Fruit fly (Drosophila melanogaster) whole organism, embryonic: Measurements from ENCODE around the gene CG7387.
A peak's percentile ranks its signal among the peaks of the same experiment; 100 is the strongest.

Experiments
- ATbp ChIP-seq: fragments of 200-800 bp; sonication (Bioruptor generic); optimal IDR thresholded peaks from 2 replicates; lab custom pipeline; 2017; ENCODE audit warnings: missing biosample characterization, mild to moderate bottlenecking, missing genetic modification characterization, missing genetic modification reagents
- Bgb ChIP-seq: fragments of 200-800 bp; sonication (Bioruptor generic); IDR thresholded peaks from 2 replicates; pipeline ENCODE4 v1.3.6; 2022; ENCODE audit warnings: missing biosample characterization, missing genetic modification characterization; ENCODE audit not compliant: partially characterized antibody
- C15 ChIP-seq: fragments of 200-800 bp; sonication (Bioruptor generic); IDR thresholded peaks from 3 replicates; pipeline ENCODE4 v1.3.6; 2022; ENCODE audit warnings: missing biosample characterization, missing genetic modification characterization
- CG10274 ChIP-seq: fragments of 200-800 bp; sonication (Bioruptor generic); optimal IDR thresholded peaks from 3 replicates; lab custom pipeline; 2017; ENCODE audit warnings: missing biosample characterization, mild to moderate bottlenecking, missing genetic modification characterization
- CG10321 ChIP-seq: fragments of 200-800 bp; sonication (Bioruptor generic); IDR thresholded peaks from 2 replicates; pipeline ENCODE4 v1.3.6; 2022; ENCODE audit warnings: missing biosample characterization, missing genetic modification characterization
- CG10431 ChIP-seq: fragments of 200-800 bp; sonication (Bioruptor generic); optimal IDR thresholded peaks from 3 replicates; lab custom pipeline; 2018; ENCODE audit warnings: missing biosample characterization, mild to moderate bottlenecking, missing genetic modification characterization
- CG11560 ChIP-seq: fragments of 200-800 bp; sonication (Bioruptor generic); IDR thresholded peaks from 3 replicates; pipeline ENCODE4 v1.3.6; 2022; ENCODE audit warnings: missing biosample characterization, missing genetic modification characterization
- CG13894 ChIP-seq: fragments of 200-800 bp; sonication (Bioruptor generic); optimal IDR thresholded peaks from 3 replicates; lab custom pipeline; 2018; ENCODE audit warnings: missing biosample characterization, mild to moderate bottlenecking, missing genetic modification characterization, moderate library complexity
- CG15073 ChIP-seq: fragments of 200-800 bp; sonication (Bioruptor generic); optimal IDR thresholded peaks from 2 replicates; lab custom pipeline; 2016; ENCODE audit warnings: missing biosample characterization, missing genetic modification characterization
- CG1529 ChIP-seq: fragments of 200-800 bp; sonication (Bioruptor generic); optimal IDR thresholded peaks from 3 replicates; lab custom pipeline; 2018; ENCODE audit warnings: missing biosample characterization, missing genetic modification characterization
- CG16779 ChIP-seq: fragments of 200-800 bp; sonication (Bioruptor generic); IDR thresholded peaks from 2 replicates; pipeline ENCODE4 v1.3.6; 2022; ENCODE audit warnings: missing biosample characterization, missing genetic modification characterization
- CG17361 ChIP-seq: fragments of 200-800 bp; sonication (Bioruptor generic); IDR thresholded peaks from 3 replicates; pipeline ENCODE4 v1.3.6; 2022; ENCODE audit warnings: missing biosample characterization, missing genetic modification characterization
- CG30403 ChIP-seq: fragments of 200-800 bp; sonication (Bioruptor generic); optimal IDR thresholded peaks from 3 replicates; lab custom pipeline; 2016; ENCODE audit warnings: missing biosample characterization, missing genetic modification characterization
- CG31224 ChIP-seq: fragments of 200-800 bp; sonication (Bioruptor generic); IDR thresholded peaks from 2 replicates; pipeline ENCODE4 v1.3.6; 2022; ENCODE audit warnings: missing biosample characterization, missing genetic modification characterization
- CG3726 ChIP-seq: fragments of 200-800 bp; sonication (Bioruptor generic); IDR thresholded peaks from 3 replicates; pipeline ENCODE4, ENCODE4 v1.3.6; 2022; ENCODE audit warnings: missing biosample characterization, missing genetic modification characterization
- CG4404 ChIP-seq: fragments of 200-800 bp; sonication (Bioruptor generic); IDR thresholded peaks from 2 replicates; pipeline ENCODE4 v1.3.6; 2022; ENCODE audit warnings: missing biosample characterization, missing genetic modification characterization
- CG5180 ChIP-seq: fragments of 200-800 bp; sonication (Bioruptor generic); optimal IDR thresholded peaks from 3 replicates; lab custom pipeline; 2017; ENCODE audit warnings: missing biosample characterization, missing genetic modification characterization, mild to moderate bottlenecking, moderate library complexity, missing genetic modification reagents
- CG6272 ChIP-seq: fragments of 200-800 bp; sonication (Bioruptor generic); IDR thresholded peaks from 2 replicates; pipeline ENCODE4 v1.3.6; 2022; ENCODE audit warnings: missing biosample characterization, missing genetic modification characterization
- CG7271 ChIP-seq: fragments of 200-800 bp; sonication (Bioruptor generic); optimal IDR thresholded peaks from 2 replicates; lab custom pipeline; 2018; ENCODE audit warnings: missing biosample characterization, mild to moderate bottlenecking, missing genetic modification characterization, moderate library complexity
- CG7928 ChIP-seq: fragments of 200-800 bp; sonication (Bioruptor generic); optimal IDR thresholded peaks from 2 replicates; lab custom pipeline; 2017; ENCODE audit warnings: missing biosample characterization, mild to moderate bottlenecking, missing genetic modification characterization
- CG9437 ChIP-seq: fragments of 200-800 bp; sonication (Bioruptor generic); optimal IDR thresholded peaks from 2 replicates; lab custom pipeline; 2018; ENCODE audit warnings: missing biosample characterization, mild to moderate bottlenecking, missing genetic modification characterization
- Doc2 ChIP-seq: fragments of 200-800 bp; sonication (Bioruptor generic); IDR thresholded peaks from 2 replicates; pipeline ENCODE4 v1.3.6; 2022; ENCODE audit warnings: missing biosample characterization, missing genetic modification characterization
- ERR ChIP-seq: fragments of 200-800 bp; sonication (Bioruptor generic); optimal IDR thresholded peaks from 2 replicates; lab custom pipeline; 2016; ENCODE audit warnings: missing biosample characterization, missing genetic modification characterization
- HLH54F ChIP-seq: fragments of 200-800 bp; sonication (Bioruptor generic); optimal IDR thresholded peaks from 3 replicates; lab custom pipeline; 2016; ENCODE audit warnings: missing biosample characterization, missing genetic modification characterization
- Hey ChIP-seq: fragments of 200-800 bp; sonication (Bioruptor generic); optimal IDR thresholded peaks from 3 replicates; lab custom pipeline; 2018; ENCODE audit warnings: missing biosample characterization, mild to moderate bottlenecking, missing genetic modification characterization
- NC2β ChIP-seq: fragments of 200-800 bp; sonication (Bioruptor generic); optimal IDR thresholded peaks from 2 replicates; lab custom pipeline; 2016; ENCODE audit warnings: missing biosample characterization, missing genetic modification characterization
- Nf-YA ChIP-seq: fragments of 200-800 bp; sonication (Bioruptor generic); IDR thresholded peaks from 2 replicates; pipeline ENCODE4 v1.3.6; 2022; ENCODE audit warnings: missing biosample characterization, missing genetic modification characterization
- Nf-YB ChIP-seq: fragments of 200-800 bp; sonication (Bioruptor generic); optimal IDR thresholded peaks from 3 replicates; lab custom pipeline; 2019; ENCODE audit warnings: missing biosample characterization, mild to moderate bottlenecking, missing genetic modification characterization, moderate library complexity
- NfI ChIP-seq: fragments of 200-800 bp; sonication (Bioruptor generic); optimal IDR thresholded peaks from 3 replicates; lab custom pipeline; 2018; ENCODE audit warnings: missing biosample characterization, mild to moderate bottlenecking, missing genetic modification characterization, moderate library complexity
- Optix ChIP-seq: fragments of 200-800 bp; sonication (Bioruptor generic); IDR thresholded peaks from 3 replicates; pipeline ENCODE4 v1.3.6; 2022; ENCODE audit warnings: missing biosample characterization, missing genetic modification characterization
- PHDP ChIP-seq: fragments of 200-800 bp; sonication (Bioruptor generic); optimal IDR thresholded peaks from 3 replicates; lab custom pipeline; 2018; ENCODE audit warnings: missing biosample characterization, mild to moderate bottlenecking, missing genetic modification characterization, moderate library complexity
- Scr ChIP-seq: fragments of 200-800 bp; sonication (Bioruptor generic); IDR thresholded peaks from 2 replicates; pipeline ENCODE4 v1.3.6; 2022; ENCODE audit warnings: missing biosample characterization, missing genetic modification characterization; ENCODE audit not compliant: partially characterized antibody
- Side ChIP-seq: fragments of 200-800 bp; sonication (Bioruptor generic); optimal IDR thresholded peaks from 2 replicates; lab custom pipeline; 2016; ENCODE audit warnings: missing biosample characterization, missing genetic modification characterization
- TFAM ChIP-seq: fragments of 200-800 bp; sonication (Bioruptor generic); optimal IDR thresholded peaks from 2 replicates; lab custom pipeline; 2017; ENCODE audit warnings: missing biosample characterization, missing genetic modification characterization, inconsistent platforms
- Xbp1 ChIP-seq: fragments of 200-800 bp; sonication (Bioruptor generic); optimal IDR thresholded peaks from 3 replicates; lab custom pipeline; 2016; ENCODE audit warnings: missing biosample characterization, mild to moderate bottlenecking, missing genetic modification characterization
- YL-1 ChIP-seq: fragments of 200-800 bp; sonication (Bioruptor generic); optimal IDR thresholded peaks from 3 replicates; lab custom pipeline; 2017; ENCODE audit warnings: missing biosample characterization, mild to moderate bottlenecking, missing genetic modification characterization
- ase ChIP-seq: fragments of 200-800 bp; sonication (Bioruptor generic); IDR thresholded peaks from 3 replicates; pipeline ENCODE4 v1.3.6; 2022; ENCODE audit warnings: missing biosample characterization, missing genetic modification characterization
- caup ChIP-seq: fragments of 200-800 bp; sonication (Bioruptor generic); optimal IDR thresholded peaks from 3 replicates; lab custom pipeline; 2017; ENCODE audit warnings: missing biosample characterization, mild to moderate bottlenecking, missing genetic modification characterization, moderate library complexity; ENCODE audit not compliant: severe bottlenecking
- crc ChIP-seq: fragments of 200-800 bp; sonication (Bioruptor generic); optimal IDR thresholded peaks from 2 replicates; lab custom pipeline; 2016; ENCODE audit warnings: missing biosample characterization, missing genetic modification characterization
- dan ChIP-seq: fragments of 200-800 bp; sonication (Bioruptor generic); IDR thresholded peaks from 2 replicates; pipeline ENCODE4 v1.3.6; 2022; ENCODE audit warnings: missing biosample characterization, missing genetic modification characterization
- disco-r ChIP-seq: fragments of 200-800 bp; sonication (Bioruptor generic); optimal IDR thresholded peaks from 2 replicates; lab custom pipeline; 2016; ENCODE audit warnings: missing biosample characterization, missing genetic modification characterization
- insv ChIP-seq, 2 experiments: fragments of 200-800 bp; sonication (Bioruptor generic); optimal IDR thresholded peaks; 3 replicates each; lab custom pipeline; 2016 to 2018; ENCODE audit warnings: missing biosample characterization in 2 of 2, missing genetic modification characterization in 2 of 2
- kni ChIP-seq: fragments of 200-800 bp; sonication (Bioruptor generic); optimal IDR thresholded peaks from 3 replicates; lab custom pipeline; 2017; ENCODE audit warnings: mild to moderate bottlenecking, missing biosample characterization, missing genetic modification reagents, missing genetic modification characterization
- oc ChIP-seq: fragments of 200-800 bp; sonication (Bioruptor generic); optimal IDR thresholded peaks from 2 replicates; lab custom pipeline; 2018; ENCODE audit warnings: missing biosample characterization, mild to moderate bottlenecking, missing genetic modification characterization, moderate library complexity
- pb ChIP-seq: fragments of 200-800 bp; sonication (Bioruptor generic); optimal IDR thresholded peaks from 3 replicates; lab custom pipeline; 2016; ENCODE audit warnings: missing biosample characterization, missing genetic modification characterization
- pita ChIP-seq: fragments of 200-800 bp; sonication (Bioruptor generic); optimal IDR thresholded peaks from 2 replicates; lab custom pipeline; 2017; ENCODE audit warnings: missing biosample characterization, mild to moderate bottlenecking, missing genetic modification characterization
- sc ChIP-seq, 3 experiments: fragments of >200 bp in 2 of 3; fragments of 200-800 bp in 1 of 3; sonication (Bioruptor generic) in 1 of 3; optimal IDR thresholded peaks; 2 replicates in 2 of 3; 3 replicates in 1 of 3; lab custom pipeline; 2017; ENCODE audit warnings: mild to moderate bottlenecking in 1 of 3, missing biosample characterization in 1 of 3, missing genetic modification characterization in 1 of 3, missing genetic modification reagents in 1 of 3
- sd ChIP-seq: fragments of 200-800 bp; sonication (Bioruptor generic); optimal IDR thresholded peaks from 3 replicates; lab custom pipeline; 2018; ENCODE audit warnings: missing biosample characterization, mild to moderate bottlenecking, missing genetic modification characterization, moderate library complexity
- sima ChIP-seq: fragments of 200-800 bp; sonication (Bioruptor generic); optimal IDR thresholded peaks from 2 replicates; lab custom pipeline; 2016; ENCODE audit warnings: missing biosample characterization, missing genetic modification characterization
- tup ChIP-seq: fragments of 200-800 bp; sonication (Bioruptor generic); optimal IDR thresholded peaks from 2 replicates; lab custom pipeline; 2016; ENCODE audit warnings: missing biosample characterization, mild to moderate bottlenecking, missing genetic modification characterization, moderate library complexity

CG7387 gene

dm6 chr3L:8197779-8198279 lies 4.9 kb upstream of the CG7387 start, which contains the start of the genes UbcE2M and Dhps (continued):
- no peak for TF ChIP-seq CG16779 (GFP tag; lab: Robert Waterston, UW)
- no peak for TF ChIP-seq ERR (GFP tag; lab: Kevin White, UChicago)
- peak in 1 of 2 experiments; percentile 30 for TF ChIP-seq insv (GFP tag; optimal IDR thresholded peaks at IDR 0.05; lab: Kevin White, UChicago)
- TF ChIP-seq CG4404, result peak; percentile 62
- no peak; the same call in 2 of the 3 replicates for TF ChIP-seq CG17361 (GFP tag; lab: Robert Waterston, UW)
- TF ChIP-seq NC2β, result peak; percentile 0
- no peak for TF ChIP-seq CG15073
- no peak for TF ChIP-seq CG5180 (GFP tag; lab: Kevin White, UChicago)
- TF ChIP-seq CG10321, result no peak
- no peak for TF ChIP-seq dan
- no peak for TF ChIP-seq sima (GFP tag; lab: Kevin White, UChicago)
- TF ChIP-seq Bgb (GFP tag; lab: Robert Waterston, UW), result peak; percentile 75
- peak; percentile 38; the same call in 1 of the 3 replicates for TF ChIP-seq ase (GFP tag; lab: Robert Waterston, UW)
- TF ChIP-seq pb, result no peak
- TF ChIP-seq Doc2 (GFP tag; lab: Robert Waterston, UW), result no peak
- no peak for TF ChIP-seq pita
- TF ChIP-seq CG7928, result peak; percentile 91
- TF ChIP-seq CG30403 (GFP tag; lab: Kevin White, UChicago), result peak; percentile 81
- TF ChIP-seq CG3726 (GFP tag; lab: Robert Waterston, UW), result peak; percentile 46; the same call in 1 of the 3 replicates
- peak; percentile 55; the same call in 1 of the 3 replicates for TF ChIP-seq Optix (GFP tag; lab: Robert Waterston, UW)
- peak; percentile 80 for TF ChIP-seq Scr (GFP tag; lab: Robert Waterston, UW)
- TF ChIP-seq sd (tag; lab: Kevin White, UChicago), result no peak
- TF ChIP-seq YL-1 (GFP tag; lab: Kevin White, UChicago), result peak; percentile 77
- peak; percentile 36 for TF ChIP-seq caup
- TF ChIP-seq CG6272 (GFP tag; lab: Robert Waterston, UW), result peak; percentile 81
- no peak for TF ChIP-seq crc (GFP tag; lab: Kevin White, UChicago)
- TF ChIP-seq CG10274, result peak; percentile 8
- peak; percentile 3 for TF ChIP-seq CG1529 (GFP tag; lab: Kevin White, UChicago)
- no peak for TF ChIP-seq ATbp (GFP tag; lab: Kevin White, UChicago)
- no peak for TF ChIP-seq disco-r (GFP tag; lab: Kevin White, UChicago)
- TF ChIP-seq Nf-YB (GFP tag; lab: Kevin White, UChicago), result no peak
- no peak for TF ChIP-seq kni (GFP tag; lab: Kevin White, UChicago)
- peak; percentile 2 for TF ChIP-seq tup (GFP tag; lab: Kevin White, UChicago)
- no peak for TF ChIP-seq oc (tag; lab: Kevin White, UChicago)
- no peak for TF ChIP-seq TFAM
- TF ChIP-seq Hey (tag; lab: Kevin White, UChicago), result no peak
- TF ChIP-seq PHDP, result peak; percentile 70
- TF ChIP-seq CG9437, result peak; percentile 88
- peak; percentile 56; the same call in 1 of the 2 replicates for TF ChIP-seq CG31224 (GFP tag; lab: Robert Waterston, UW)
- TF ChIP-seq C15 (GFP tag; lab: Robert Waterston, UW), result no peak
- TF ChIP-seq Xbp1 (GFP tag; lab: Kevin White, UChicago), result peak; percentile 77
- TF ChIP-seq sc (optimal IDR thresholded peaks at IDR 0.05; lab: Kevin White, UChicago), result no peak
- peak; percentile 57 for TF ChIP-seq sc (GFP tag; optimal IDR thresholded peaks at IDR 0.05; lab: Kevin White, UChicago)
- TF ChIP-seq Side, result no peak
- TF ChIP-seq Nf-YA, result no peak
- TF ChIP-seq CG13894, result no peak
- TF ChIP-seq CG10431 (GFP tag; lab: Kevin White, UChicago), result peak; percentile 48
- peak; percentile 56 for TF ChIP-seq HLH54F (GFP tag; lab: Kevin White, UChicago)
- TF ChIP-seq CG11560, result no peak; the same call in 2 of the 3 replicates
- peak; percentile 39 for TF ChIP-seq CG7271 (tag; lab: Kevin White, UChicago)
- peak; percentile 77 for TF ChIP-seq NfI (GFP tag; lab: Kevin White, UChicago)
